Worm (Caenorhabditis elegans): Measurements from ENCODE around the gene F53B1.9.

F53B1.9 gene

ce11 chrX:2084988-2085387 is 46.7 kb downstream of the F53B1.9 start, which contains the start of gene F49H12.2:
F49H12.2 (plus strand) TSS chrX:2085288.
- TF ChIP-seq ceh-18 (tag; optimal IDR thresholded peaks at IDR 0.05): no peak
- TF ChIP-seq hlh-6 (tag; optimal IDR thresholded peaks at IDR 0.05): no peak
- no peak for TF ChIP-seq fkh-6 (tag; optimal IDR thresholded peaks at IDR 0.05)
- no peak for TF ChIP-seq K09A11.1 (tag; optimal IDR thresholded peaks at IDR 0.05; ENCODE audit: insufficient read depth)
- TF ChIP-seq ahr-1 (tag; optimal IDR thresholded peaks at IDR 0.05): no peak
- TF ChIP-seq odd-2 (tag; optimal IDR thresholded peaks at IDR 0.05): no peak
- no peak for TF ChIP-seq pha-2 (tag; optimal IDR thresholded peaks at IDR 0.05)
- no peak for TF ChIP-seq sdc-2 (tag; optimal IDR thresholded peaks at IDR 0.05)
- no peak for TF ChIP-seq nhr-232 (tag; optimal IDR thresholded peaks at IDR 0.05)
- no peak for TF ChIP-seq lin-11 (tag; optimal IDR thresholded peaks at IDR 0.05)
- TF ChIP-seq ceh-31 (tag; optimal IDR thresholded peaks at IDR 0.05): no peak
- no peak for TF ChIP-seq pros-1 (tag; optimal IDR thresholded peaks at IDR 0.05)
- TF ChIP-seq ama-1 (optimal IDR thresholded peaks at IDR 0.05): no peak
- no peak for TF ChIP-seq dmd-4 (tag; optimal IDR thresholded peaks at IDR 0.05; ENCODE audit: borderline replicate concordance)
- TF ChIP-seq ceh-22 (tag; optimal IDR thresholded peaks at IDR 0.05): no peak

ce11 chrX:2084019-2084418 is 47.6 kb downstream of the F53B1.9 start, which contains the start of gene F49H12.3:
F49H12.3 (plus strand) TSS chrX:2084375.
- TF ChIP-seq lin-11 (tag; optimal IDR thresholded peaks at IDR 0.05) (no peak), ceh-18 (tag; optimal IDR thresholded peaks at IDR 0.05) (no peak), mec-3 (tag; optimal IDR thresholded peaks at IDR 0.05; ENCODE audit: borderline replicate concordance) (no peak), pax-1 (tag; optimal IDR thresholded peaks at IDR 0.05) (no peak)
